Fruit fly (Drosophila melanogaster) whole organism, prepupa: ENCODE measurements around the gene CG13631.

Source experiments
- Blimp-1 ChIP-seq: fragments of 200-800 bp; sonication (Bioruptor generic); optimal IDR thresholded peaks from 3 replicates; lab custom pipeline; 2017; ENCODE audit warnings: missing biosample characterization, missing genetic modification characterization, mild to moderate bottlenecking, moderate library complexity, missing genetic modification reagents
- CG10631 ChIP-seq: fragments of 200-800 bp; sonication (Bioruptor generic); optimal IDR thresholded peaks from 2 replicates; lab custom pipeline; 2016; ENCODE audit warnings: missing biosample characterization, missing genetic modification characterization
- CG10669 ChIP-seq: fragments of 200-800 bp; sonication (Bioruptor generic); optimal IDR thresholded peaks from 3 replicates; lab custom pipeline; 2018; ENCODE audit warnings: missing biosample characterization, mild to moderate bottlenecking, missing genetic modification characterization, moderate library complexity
- CG11294 ChIP-seq: fragments of 200-800 bp; sonication (Bioruptor generic); IDR thresholded peaks from 2 replicates; pipeline ENCODE4 v1.3.6; 2022; ENCODE audit warnings: missing biosample characterization, missing genetic modification characterization
- CG11902 ChIP-seq: fragments of 200-800 bp; sonication (Bioruptor generic); optimal IDR thresholded peaks from 3 replicates; lab custom pipeline; 2016; ENCODE audit warnings: missing biosample characterization, missing genetic modification characterization
- CG15336 ChIP-seq: fragments of 200-800 bp; sonication (Bioruptor generic); IDR thresholded peaks from 2 replicates; pipeline ENCODE4 v1.3.6; 2022; ENCODE audit warnings: missing biosample characterization, missing genetic modification characterization
- CG1621 ChIP-seq: fragments of 200-800 bp; sonication (Bioruptor generic); optimal IDR thresholded peaks from 3 replicates; lab custom pipeline; 2018; ENCODE audit warnings: missing biosample characterization, mild to moderate bottlenecking, missing genetic modification characterization
- CG16779 ChIP-seq: fragments of 200-800 bp; sonication (Bioruptor generic); optimal IDR thresholded peaks from 3 replicates; lab custom pipeline; 2017; ENCODE audit warnings: missing biosample characterization, mild to moderate bottlenecking, missing genetic modification characterization
- CG31627 ChIP-seq: fragments of 200-800 bp; sonication (Bioruptor generic); optimal IDR thresholded peaks from 3 replicates; lab custom pipeline; 2016; ENCODE audit warnings: missing biosample characterization, missing genetic modification characterization
- CG32006 ChIP-seq: fragments of 200-800 bp; sonication (Bioruptor generic); optimal IDR thresholded peaks from 3 replicates; lab custom pipeline; 2017; ENCODE audit warnings: missing biosample characterization, mild to moderate bottlenecking, missing genetic modification characterization
- CG34406 ChIP-seq: fragments of 200-800 bp; sonication (Bioruptor generic); optimal IDR thresholded peaks from 3 replicates; lab custom pipeline; 2016; ENCODE audit warnings: missing biosample characterization, missing genetic modification characterization
- CG3919 ChIP-seq: fragments of 200-800 bp; sonication (Bioruptor generic); optimal IDR thresholded peaks from 3 replicates; lab custom pipeline; 2016; ENCODE audit warnings: missing biosample characterization, missing genetic modification characterization
- CG4318 ChIP-seq: fragments of 200-800 bp; sonication (Bioruptor generic); optimal IDR thresholded peaks from 3 replicates; lab custom pipeline; 2017; ENCODE audit warnings: missing biosample characterization, mild to moderate bottlenecking, missing genetic modification characterization
- CG6276 ChIP-seq: fragments of 200-800 bp; sonication (Bioruptor generic); optimal IDR thresholded peaks from 2 replicates; lab custom pipeline; 2017; ENCODE audit warnings: missing biosample characterization, mild to moderate bottlenecking, missing genetic modification characterization
- CG6792 ChIP-seq: fragments of 200-800 bp; sonication (Bioruptor generic); optimal IDR thresholded peaks from 3 replicates; lab custom pipeline; 2016; ENCODE audit warnings: missing biosample characterization, missing genetic modification characterization
- CG6808 ChIP-seq: fragments of 200-800 bp; sonication (Bioruptor generic); optimal IDR thresholded peaks from 3 replicates; lab custom pipeline; 2017; ENCODE audit warnings: missing biosample characterization, missing genetic modification characterization, mild to moderate bottlenecking, moderate library complexity, missing genetic modification reagents
- CG6854 ChIP-seq: fragments of 200-800 bp; sonication (Bioruptor generic); optimal IDR thresholded peaks from 2 replicates; lab custom pipeline; 2017; ENCODE audit warnings: missing biosample characterization, mild to moderate bottlenecking, missing genetic modification characterization
- CG7368 ChIP-seq: fragments of 200-800 bp; sonication (Bioruptor generic); optimal IDR thresholded peaks from 3 replicates; lab custom pipeline; 2016; ENCODE audit warnings: missing biosample characterization, missing genetic modification characterization
- CG8119 ChIP-seq: fragments of 200-800 bp; sonication (Bioruptor generic); IDR thresholded peaks from 3 replicates; pipeline ENCODE4 v1.3.6; 2022; ENCODE audit warnings: missing biosample characterization, missing genetic modification characterization
- CG8319 ChIP-seq: fragments of 200-800 bp; sonication (Bioruptor generic); optimal IDR thresholded peaks from 3 replicates; lab custom pipeline; 2016; ENCODE audit warnings: missing biosample characterization, missing genetic modification characterization
- CG8632 ChIP-seq: fragments of 200-800 bp; sonication (Bioruptor generic); optimal IDR thresholded peaks from 3 replicates; lab custom pipeline; 2016; ENCODE audit warnings: missing biosample characterization, missing genetic modification characterization
- CG9139 ChIP-seq: fragments of 200-800 bp; sonication (Bioruptor generic); optimal IDR thresholded peaks from 3 replicates; lab custom pipeline; 2017; ENCODE audit warnings: missing biosample characterization, mild to moderate bottlenecking, missing genetic modification characterization
- Eip75B ChIP-seq: fragments of 200-800 bp; sonication (Bioruptor generic); optimal IDR thresholded peaks from 3 replicates; lab custom pipeline; 2016; ENCODE audit warnings: missing biosample characterization, missing genetic modification characterization
- Eip78C ChIP-seq: fragments of 200-800 bp; sonication (Bioruptor generic); peaks from one replicate; lab custom pipeline; 2016; ENCODE audit warnings: missing biosample characterization, missing genetic modification characterization
- Eip93F ChIP-seq: fragments of 200-800 bp; sonication (Bioruptor generic); optimal IDR thresholded peaks from 2 replicates; lab custom pipeline; 2016; ENCODE audit warnings: missing biosample characterization, mild to moderate bottlenecking, missing genetic modification characterization
- Ets96B ChIP-seq: fragments of 200-800 bp; optimal IDR thresholded peaks from 2 replicates; lab custom pipeline; 2019; ENCODE audit warnings: missing biosample characterization, mild to moderate bottlenecking, missing genetic modification characterization, moderate library complexity
- Gug ChIP-seq: fragments of 200-800 bp; sonication (Bioruptor generic); IDR thresholded peaks from 2 replicates; pipeline ENCODE4 v1.3.6; 2022; ENCODE audit warnings: missing biosample characterization, missing genetic modification characterization
- Hr39 ChIP-seq: fragments of 200-800 bp; sonication (Bioruptor generic); optimal IDR thresholded peaks from 2 replicates; lab custom pipeline; 2016; ENCODE audit warnings: missing biosample characterization, missing genetic modification characterization
- Hr4 ChIP-seq: fragments of 200-800 bp; sonication (Bioruptor generic); optimal IDR thresholded peaks from 3 replicates; lab custom pipeline; 2016; ENCODE audit warnings: missing biosample characterization, missing genetic modification characterization
- Lpt ChIP-seq: fragments of 200-800 bp; sonication (Bioruptor generic); optimal IDR thresholded peaks from 3 replicates; lab custom pipeline; 2016; ENCODE audit warnings: missing biosample characterization, missing genetic modification characterization
- OdsH ChIP-seq: fragments of 200-800 bp; sonication (Bioruptor generic); optimal IDR thresholded peaks from 3 replicates; lab custom pipeline; 2016; ENCODE audit warnings: missing biosample characterization, missing genetic modification characterization
- Smox ChIP-seq: fragments of 200-800 bp; sonication (Bioruptor generic); optimal IDR thresholded peaks from 3 replicates; lab custom pipeline; 2016; ENCODE audit warnings: missing biosample characterization, missing genetic modification characterization
- Sox102F ChIP-seq: fragments of 200-800 bp; sonication (Bioruptor generic); optimal IDR thresholded peaks from 2 replicates; lab custom pipeline; 2016; ENCODE audit warnings: missing biosample characterization, mild to moderate bottlenecking, missing genetic modification characterization
- Sox14 ChIP-seq: fragments of 200-800 bp; sonication (Bioruptor generic); optimal IDR thresholded peaks from 3 replicates; lab custom pipeline; 2016; ENCODE audit warnings: missing biosample characterization, missing genetic modification characterization
- Sox15 ChIP-seq: fragments of 200-800 bp; sonication (Bioruptor generic); optimal IDR thresholded peaks from 3 replicates; lab custom pipeline; 2016; ENCODE audit warnings: missing biosample characterization, missing genetic modification characterization
- achi ChIP-seq: fragments of 200-800 bp; sonication (Bioruptor generic); optimal IDR thresholded peaks from 3 replicates; lab custom pipeline; 2016; ENCODE audit warnings: missing biosample characterization, missing genetic modification characterization
- acj6 ChIP-seq: fragments of 200-800 bp; sonication (Bioruptor generic); optimal IDR thresholded peaks from 3 replicates; lab custom pipeline; 2016; ENCODE audit warnings: missing biosample characterization, missing genetic modification characterization
- cyc ChIP-seq: fragments of 200-800 bp; sonication (Bioruptor generic); optimal IDR thresholded peaks from 3 replicates; lab custom pipeline; 2016; ENCODE audit warnings: missing biosample characterization, missing genetic modification characterization
- dac ChIP-seq: fragments of 200-800 bp; sonication (Bioruptor generic); optimal IDR thresholded peaks from 2 replicates; lab custom pipeline; 2017; ENCODE audit warnings: missing biosample characterization, mild to moderate bottlenecking, missing genetic modification characterization
- dsx ChIP-seq: fragments of 200-800 bp; optimal IDR thresholded peaks from 3 replicates; lab custom pipeline; 2019; ENCODE audit warnings: missing biosample characterization, mild to moderate bottlenecking, missing genetic modification characterization, moderate library complexity; ENCODE audit not compliant: poor library complexity, severe bottlenecking
- eg ChIP-seq: fragments of 200-800 bp; sonication (Bioruptor generic); IDR thresholded peaks from 3 replicates; pipeline ENCODE4 v1.3.6; 2022; ENCODE audit warnings: missing biosample characterization, missing genetic modification characterization
- esn ChIP-seq: fragments of 200-800 bp; sonication (Bioruptor generic); optimal IDR thresholded peaks from 2 replicates; lab custom pipeline; 2016; ENCODE audit warnings: missing biosample characterization, mild to moderate bottlenecking, missing genetic modification characterization, moderate library complexity
- fd85E ChIP-seq: fragments of 200-800 bp; sonication (Bioruptor generic); optimal IDR thresholded peaks from 3 replicates; lab custom pipeline; 2016; ENCODE audit warnings: missing biosample characterization, missing genetic modification characterization
- fkh ChIP-seq: fragments of 200-800 bp; sonication (Bioruptor generic); optimal IDR thresholded peaks from 3 replicates; lab custom pipeline; 2017; ENCODE audit warnings: missing biosample characterization, mild to moderate bottlenecking, missing genetic modification characterization, moderate library complexity
- lz ChIP-seq: fragments of 200-800 bp; sonication (Bioruptor generic); optimal IDR thresholded peaks from 3 replicates; lab custom pipeline; 2016; ENCODE audit warnings: missing biosample characterization, missing genetic modification characterization
- net ChIP-seq: fragments of 200-800 bp; sonication (Bioruptor generic); optimal IDR thresholded peaks from 3 replicates; lab custom pipeline; 2016; ENCODE audit warnings: missing biosample characterization, missing genetic modification characterization
- pdm3 ChIP-seq: fragments of 200-800 bp; sonication (Bioruptor generic); optimal IDR thresholded peaks from 3 replicates; lab custom pipeline; 2016; ENCODE audit warnings: missing biosample characterization, missing genetic modification characterization
- salr ChIP-seq, 2 experiments: fragments of 200-800 bp; sonication (Bioruptor generic); optimal IDR thresholded peaks; 3 replicates each; lab custom pipeline; 2016 to 2018; ENCODE audit warnings: missing biosample characterization in 2 of 2, missing genetic modification characterization in 2 of 2, mild to moderate bottlenecking in 1 of 2
- spab ChIP-seq: fragments of 200-800 bp; sonication (Bioruptor generic); optimal IDR thresholded peaks from 2 replicates; lab custom pipeline; 2017; ENCODE audit warnings: missing biosample characterization, mild to moderate bottlenecking, missing genetic modification characterization, missing genetic modification reagents
- ss ChIP-seq, 2 experiments: fragments of 200-800 bp; sonication (Bioruptor generic); optimal IDR thresholded peaks; 2 replicates in 1 of 2; 3 replicates in 1 of 2; lab custom pipeline; 2017 to 2018; ENCODE audit warnings: mild to moderate bottlenecking in 2 of 2, missing biosample characterization in 2 of 2, missing genetic modification characterization in 2 of 2, moderate library complexity in 1 of 2
- svp ChIP-seq: fragments of 200-800 bp; sonication (Bioruptor generic); peaks from one replicate; lab custom pipeline; 2016; ENCODE audit warnings: missing biosample characterization, missing genetic modification characterization
- topi ChIP-seq: fragments of 200-800 bp; sonication (Bioruptor generic); optimal IDR thresholded peaks from 3 replicates; lab custom pipeline; 2016; ENCODE audit warnings: missing biosample characterization, missing genetic modification characterization
- vri ChIP-seq: fragments of 200-800 bp; sonication (Bioruptor generic); optimal IDR thresholded peaks from 3 replicates; lab custom pipeline; 2016; ENCODE audit warnings: missing biosample characterization, mild to moderate bottlenecking, missing genetic modification characterization

CG13631 gene

dm6 chr3R:24777101-24777500 lies 8.0 kb downstream of the CG13631 start:
- TF ChIP-seq fkh (GFP tag; lab: Kevin White, UChicago) (no peak), CG9139 (no peak), CG10669 (no peak), cyc (no peak), CG11902 (no peak), eg (GFP tag; lab: Robert Waterston, UW) (no peak), CG3919 (no peak), achi (GFP tag; lab: Kevin White, UChicago) (peak; percentile 12), Lpt (GFP tag; lab: Kevin White, UChicago) (peak; percentile 12), vri (GFP tag; lab: Kevin White, UChicago) (no peak), OdsH (GFP tag; lab: Kevin White, UChicago) (peak; percentile 20), salr (GFP tag; optimal IDR thresholded peaks at IDR 0.05; lab: Kevin White, UChicago) (no peak), CG8632 (GFP tag; lab: Kevin White, UChicago) (no peak), dac (no peak), CG11294 (GFP tag; lab: Robert Waterston, UW) (no peak), CG6808 (GFP tag; lab: Kevin White, UChicago) (no peak), CG31627 (no peak), CG1621 (no peak), Sox14 (no peak), Hr39 (GFP tag; lab: Kevin White, UChicago) (no peak), Sox15 (GFP tag; lab: Kevin White, UChicago) (no peak), Hr4 (GFP tag; lab: Kevin White, UChicago) (peak; percentile 89), CG10631 (no peak), CG15336 (peak; percentile 59; the same call in 1 of the 2 replicates), fd85E (GFP tag; lab: Kevin White, UChicago) (no peak), svp (GFP tag; lab: Kevin White, UChicago) (peak; percentile 32), lz (GFP tag; lab: Kevin White, UChicago) (no peak), pdm3 (peak; percentile 5), CG8319 (GFP tag; lab: Kevin White, UChicago) (no peak), Eip78C (GFP tag; lab: Kevin White, UChicago) (peak; percentile 80), acj6 (GFP tag; lab: Kevin White, UChicago) (no peak), CG32006 (peak; percentile 84), topi (GFP tag; lab: Kevin White, UChicago) (no peak), Ets96B (tag; lab: Kevin White, UChicago) (no peak), CG7368 (GFP tag; lab: Kevin White, UChicago) (no peak), spab (GFP tag; lab: Kevin White, UChicago) (no peak), CG6792 (GFP tag; lab: Kevin White, UChicago) (no peak), Blimp-1 (GFP tag; lab: Kevin White, UChicago) (no peak), Eip93F (GFP tag; lab: Kevin White, UChicago) (no peak), CG6276 (GFP tag; lab: Kevin White, UChicago) (no peak), CG34406 (GFP tag; lab: Kevin White, UChicago) (no peak), Smox (no peak), CG16779 (tag; lab: Kevin White, UChicago) (no peak), ss (GFP tag; optimal IDR thresholded peaks at IDR 0.05; lab: Kevin White, UChicago) (no peak), CG4318 (GFP tag; lab: Kevin White, UChicago) (peak; percentile 70), Gug (GFP tag; lab: Robert Waterston, UW) (no peak), dsx (GFP tag; lab: Kevin White, UChicago) (no peak), net (GFP tag; lab: Kevin White, UChicago) (peak; percentile 3), CG8119 (peak; percentile 77), esn (GFP tag; lab: Kevin White, UChicago) (no peak), Sox102F (GFP tag; lab: Kevin White, UChicago) (no peak), Eip75B (GFP tag; lab: Kevin White, UChicago) (no peak), CG6854 (GFP tag; lab: Kevin White, UChicago) (no peak)
